Fruit fly (Drosophila melanogaster): ENCODE results near the gene CG46311.

DNA sequence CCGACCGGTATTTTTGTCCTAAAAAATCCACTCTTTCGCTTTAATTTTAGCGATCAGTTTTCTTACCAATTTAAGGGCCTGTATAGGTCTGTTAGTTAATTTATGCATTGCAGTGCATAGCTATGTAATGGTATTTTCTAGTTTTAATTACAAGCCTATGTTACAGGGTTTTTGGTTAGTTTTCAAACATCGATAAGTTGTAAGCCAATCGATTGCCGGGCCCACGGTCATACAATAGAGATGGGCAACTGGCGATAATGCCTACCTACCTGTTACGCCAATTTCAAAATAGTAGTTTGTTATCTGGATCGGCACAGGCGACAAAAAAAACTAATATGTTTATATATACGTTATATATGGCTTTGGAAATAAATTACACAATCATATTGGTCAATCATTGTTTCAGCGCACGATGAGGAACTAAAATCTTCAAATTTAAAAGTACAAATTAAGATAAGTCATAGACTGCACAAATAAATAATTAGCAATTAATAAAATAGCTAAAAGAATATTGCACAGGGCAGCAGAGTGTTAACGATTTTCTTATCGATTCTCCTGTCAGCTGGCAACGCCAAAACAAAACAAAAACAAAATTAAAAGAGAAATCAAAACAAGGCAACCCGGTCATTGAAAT lies 52.9 kb downstream of the CG46311 start, which contains the start of the genes tth and Tango2:
- peak; percentile 76 for TF ChIP-seq CG12605 (GFP tag; IDR thresholded peaks at IDR 0.05)
- peak; percentile 88 for TF ChIP-seq Ets98B (GFP tag; IDR thresholded peaks at IDR 0.05)
- TF ChIP-seq CG34367 (tag; optimal IDR thresholded peaks at IDR 0.05), result peak; percentile 76
- TF ChIP-seq EcR (GFP tag; optimal IDR thresholded peaks at IDR 0.05), result no peak
- no peak for TF ChIP-seq D1 (tag; optimal IDR thresholded peaks at IDR 0.05)
- peak; percentile 31 for TF ChIP-seq gl (tag; optimal IDR thresholded peaks at IDR 0.05)
- TF ChIP-seq CG13204 (GFP tag; optimal IDR thresholded peaks at IDR 0.05), result no peak
- TF ChIP-seq CG8159 (tag; optimal IDR thresholded peaks at IDR 0.05), result peak; percentile 67
- peak; percentile 88 for TF ChIP-seq Snoo (tag; optimal IDR thresholded peaks at IDR 0.05)
